Fruit fly (Drosophila melanogaster): Measurements from ENCODE around the gene mRpL48.
A peak's percentile ranks its signal among the peaks of the same experiment; 100 is the strongest.

The mRpL48 gene

dm6 chr2L:1720846-1721506 lies 10.7 kb downstream of the mRpL48 start:
- TF ChIP-seq pad (GFP tag; optimal IDR thresholded peaks at IDR 0.05) (no peak), Mnt (GFP tag; optimal IDR thresholded peaks at IDR 0.05) (peak; percentile 16), CG12768 (GFP tag; optimal IDR thresholded peaks at IDR 0.05) (peak; percentile 38), tj (GFP tag; optimal IDR thresholded peaks at IDR 0.05) (no peak), Hr96 (GFP tag; optimal IDR thresholded peaks at IDR 0.05) (no peak), cic (GFP tag; optimal IDR thresholded peaks at IDR 0.05) (peak; percentile 81)

dm6 chr2L:1722260-1722659 lies 12.0 kb downstream of the mRpL48 start:
- TF ChIP-seq Mnt (GFP tag; optimal IDR thresholded peaks at IDR 0.05) (peak; percentile 10), cic (GFP tag; optimal IDR thresholded peaks at IDR 0.05) (peak; percentile 29), Crg-1 (GFP tag; optimal IDR thresholded peaks at IDR 0.05) (no peak), ovo (GFP tag; optimal IDR thresholded peaks at IDR 0.05) (no peak), CG33017 (tag; optimal IDR thresholded peaks at IDR 0.05) (no peak), toe (GFP tag; optimal IDR thresholded peaks at IDR 0.05) (no peak)

- TF ChIP-seq cic (GFP tag; optimal IDR thresholded peaks at IDR 0.05) (no peak), Hr96 (GFP tag; optimal IDR thresholded peaks at IDR 0.05) (peak; percentile 22), CG7045 (GFP tag; optimal IDR thresholded peaks at IDR 0.05) (peak; percentile 18), CG33017 (tag; optimal IDR thresholded peaks at IDR 0.05) (peak; percentile 20)
Measured at dm6 chr2L:1723135-1723936, 13.1 kb downstream of the mRpL48 start.

- no peak for TF ChIP-seq Hr96 (GFP tag; optimal IDR thresholded peaks at IDR 0.05)
- peak; percentile 42 for TF ChIP-seq pad (GFP tag; optimal IDR thresholded peaks at IDR 0.05)
- no peak for TF ChIP-seq ovo (GFP tag; optimal IDR thresholded peaks at IDR 0.05)
- no peak for TF ChIP-seq kay (GFP tag; ENCODE audit: borderline replicate concordance)
- TF ChIP-seq CG33017 (tag; optimal IDR thresholded peaks at IDR 0.05): peak; percentile 29
- TF ChIP-seq Crg-1 (GFP tag; optimal IDR thresholded peaks at IDR 0.05): peak; percentile 2
- TF ChIP-seq Mnt (GFP tag; optimal IDR thresholded peaks at IDR 0.05): peak; percentile 60
- no peak for TF ChIP-seq CG14711 (tag; optimal IDR thresholded peaks at IDR 0.05)
- peak; percentile 93 for TF ChIP-seq CG7101 (tag; optimal IDR thresholded peaks at IDR 0.05)
- TF ChIP-seq cic (GFP tag; optimal IDR thresholded peaks at IDR 0.05): peak; percentile 76
- TF ChIP-seq CG1620 (GFP tag; optimal IDR thresholded peaks at IDR 0.05): peak; percentile 45
- TF ChIP-seq toe (GFP tag; optimal IDR thresholded peaks at IDR 0.05): no peak
- TF ChIP-seq CG12768 (GFP tag; optimal IDR thresholded peaks at IDR 0.05): peak; percentile 24
- TF ChIP-seq Clk (GFP tag; optimal IDR thresholded peaks at IDR 0.05): no peak
- TF ChIP-seq cnc (optimal IDR thresholded peaks at IDR 0.05): no peak
- TF ChIP-seq CG5204 (GFP tag; optimal IDR thresholded peaks at IDR 0.05): no peak
- TF ChIP-seq CG11617 (GFP tag; optimal IDR thresholded peaks at IDR 0.05): peak; percentile 46
- TF ChIP-seq CG7045 (GFP tag; optimal IDR thresholded peaks at IDR 0.05): no peak
- TF ChIP-seq bab1 (GFP tag; optimal IDR thresholded peaks at IDR 0.05): peak; percentile 60
- no peak for TF ChIP-seq tj (GFP tag; optimal IDR thresholded peaks at IDR 0.05)
Measured at dm6 chr2L:1723937-1724591, 13.8 kb downstream of the mRpL48 start, which contains the start of gene Rim2. Rim2 (minus strand) TSS chr2L:1724388.

dm6 chr2L:1724592-1724940 lies 14.3 kb downstream of the mRpL48 start:
- TF ChIP-seq CG11617 (GFP tag; optimal IDR thresholded peaks at IDR 0.05) (no peak), CG12768 (GFP tag; optimal IDR thresholded peaks at IDR 0.05) (no peak), Hr96 (GFP tag; optimal IDR thresholded peaks at IDR 0.05) (no peak), Mnt (GFP tag; optimal IDR thresholded peaks at IDR 0.05) (no peak), bab1 (GFP tag; optimal IDR thresholded peaks at IDR 0.05) (no peak), CG33017 (tag; optimal IDR thresholded peaks at IDR 0.05) (no peak), kay (GFP tag; ENCODE audit: borderline replicate concordance) (peak; percentile 93), toe (GFP tag; optimal IDR thresholded peaks at IDR 0.05) (no peak)

dm6 chr2L:1727162-1727825 lies 17.0 kb downstream of the mRpL48 start:
- no peak for TF ChIP-seq Hr96 (GFP tag; optimal IDR thresholded peaks at IDR 0.05)
- no peak for TF ChIP-seq Crg-1 (GFP tag; optimal IDR thresholded peaks at IDR 0.05)
- TF ChIP-seq pad (GFP tag; optimal IDR thresholded peaks at IDR 0.05): peak; percentile 94

All from whole organism, adult.